Worm (Caenorhabditis elegans) whole organism, L2 larva: ENCODE measurements around the gene ccep-135.

ENCODE experiments used
- aly-2 ChIP-seq: fragments of 150-350 bp; optimal IDR thresholded peaks from 2 replicates; lab custom pipeline; 2014; ENCODE audit warnings: missing biosample characterization, missing genetic modification characterization
- blmp-1 ChIP-seq: sonication (generic microtip); optimal IDR thresholded peaks from 2 replicates; lab custom pipeline; 2017; ENCODE audit warnings: missing genetic modification characterization, mild to moderate bottlenecking, missing compliant biosample characterization, antibody characterized with exemption, moderate library complexity; ENCODE audit not compliant: insufficient read depth
- elt-3 ChIP-seq: sonication (generic microtip); optimal IDR thresholded peaks from 2 replicates; lab custom pipeline; 2017; ENCODE audit warnings: missing biosample characterization, missing genetic modification characterization
- lin-39 ChIP-seq: fragments of 150-350 bp; optimal IDR thresholded peaks from 2 replicates; lab custom pipeline; 2014; ENCODE audit warnings: missing biosample characterization, missing genetic modification reagents, missing genetic modification characterization
- nhr-11 ChIP-seq: fragments of 150-350 bp; optimal IDR thresholded peaks from 2 replicates; lab custom pipeline; 2014; ENCODE audit warnings: missing biosample characterization, missing genetic modification characterization
- nhr-129 ChIP-seq: fragments of 150-350 bp; optimal IDR thresholded peaks from 2 replicates; lab custom pipeline; 2014; ENCODE audit warnings: missing biosample characterization, missing genetic modification characterization
- nhr-237 ChIP-seq: fragments of 150-350 bp; optimal IDR thresholded peaks from 2 replicates; lab custom pipeline; 2014; ENCODE audit warnings: missing biosample characterization, missing genetic modification characterization
- nhr-77 ChIP-seq: fragments of 150-350 bp; optimal IDR thresholded peaks from 2 replicates; lab custom pipeline; 2014; ENCODE audit warnings: missing biosample characterization, missing genetic modification characterization
- sma-3 ChIP-seq: sonication (generic microtip); optimal IDR thresholded peaks from 2 replicates; lab custom pipeline; 2016; ENCODE audit warnings: missing genetic modification reagents, missing genetic modification characterization, missing compliant biosample characterization
- ztf-11 ChIP-seq: sonication (generic microtip); optimal IDR thresholded peaks from 2 replicates; lab custom pipeline; 2017; ENCODE audit warnings: missing biosample characterization, missing genetic modification characterization
- ztf-4 ChIP-seq: fragments of 150-350 bp; optimal IDR thresholded peaks from 2 replicates; lab custom pipeline; 2014; ENCODE audit warnings: missing biosample characterization, missing genetic modification characterization

ce11 chrIII:3066769-3067168, 24.9 kb upstream of the ccep-135 start:
- TF ChIP-seq nhr-11 (no peak), lin-39 (tag; lab: Kevin White, UChicago) (no peak), blmp-1 (tag; lab: Kevin White, UChicago) (no peak), ztf-4 (tag; lab: Kevin White, UChicago) (no peak), aly-2 (tag; lab: Kevin White, UChicago) (no peak), nhr-237 (tag; lab: Kevin White, UChicago) (no peak), elt-3 (tag; lab: Kevin White, UChicago) (no peak), sma-3 (GFP tag; lab: Kevin White, UChicago) (no peak), nhr-129 (no peak), ztf-11 (tag; lab: Kevin White, UChicago) (no peak), nhr-77 (tag; lab: Kevin White, UChicago) (no peak)
